Fruit fly (Drosophila melanogaster) whole organism, adult: ENCODE results near the gene TwdlV.

Source experiments
- CG14711 ChIP-seq: fragments of 200-800 bp; sonication (Bioruptor generic); optimal IDR thresholded peaks from 2 replicates; lab custom pipeline; 2018; ENCODE audit warnings: missing biosample characterization, mild to moderate bottlenecking, missing genetic modification characterization, moderate library complexity
- bab1 ChIP-seq: fragments of 200-800 bp; sonication (Bioruptor generic); optimal IDR thresholded peaks from 3 replicates; lab custom pipeline; 2019; ENCODE audit warnings: missing biosample characterization, mild to moderate bottlenecking, missing genetic modification characterization, moderate library complexity
- pad ChIP-seq: fragments of 200-800 bp; sonication (Bioruptor generic); optimal IDR thresholded peaks from 3 replicates; lab custom pipeline; 2017; ENCODE audit warnings: missing biosample characterization, missing genetic modification characterization, mild to moderate bottlenecking, moderate library complexity, missing genetic modification reagents

dm6 chr3R:4215264-4215993 lies 39.1 kb upstream of the TwdlV start, which contains the start of gene CG14636:
- TF ChIP-seq CG14711 (tag; lab: Kevin White, UChicago) (no peak), bab1 (GFP tag; lab: Kevin White, UChicago) (no peak), pad (GFP tag; lab: Kevin White, UChicago) (no peak)
